Fruit fly (Drosophila melanogaster) whole organism, embryonic: ENCODE measurements around the gene Tsp29Fa.

ENCODE experiments used
- Awh ChIP-seq: fragments of 200-800 bp; sonication (Bioruptor generic); IDR thresholded peaks from 2 replicates; pipeline ENCODE4, ENCODE4 v1.3.6; 2022; ENCODE audit warnings: missing biosample characterization, missing genetic modification characterization
- B-H2 ChIP-seq: fragments of 200-800 bp; sonication (Bioruptor generic); optimal IDR thresholded peaks from 2 replicates; lab custom pipeline; 2018; ENCODE audit warnings: missing biosample characterization, mild to moderate bottlenecking, missing genetic modification characterization
- CG10543 ChIP-seq: fragments of 200-800 bp; sonication (Bioruptor generic); optimal IDR thresholded peaks from 3 replicates; lab custom pipeline; 2017; ENCODE audit warnings: missing biosample characterization, mild to moderate bottlenecking, missing genetic modification characterization, moderate library complexity
- CG11456 ChIP-seq: fragments of 200-800 bp; sonication (Bioruptor generic); IDR thresholded peaks from 3 replicates; pipeline ENCODE4 v1.3.6; 2022; ENCODE audit warnings: missing biosample characterization, missing genetic modification characterization
- CG12155 ChIP-seq: fragments of 200-800 bp; sonication (Bioruptor generic); optimal IDR thresholded peaks from 3 replicates; lab custom pipeline; 2016; ENCODE audit warnings: missing biosample characterization, missing genetic modification characterization
- CG12769 ChIP-seq: fragments of 200-800 bp; sonication (Bioruptor generic); optimal IDR thresholded peaks from 2 replicates; lab custom pipeline; 2019; ENCODE audit warnings: missing biosample characterization, mild to moderate bottlenecking, missing genetic modification characterization, moderate library complexity
- CG13123 ChIP-seq: fragments of 200-800 bp; sonication (Bioruptor generic); optimal IDR thresholded peaks from 2 replicates; lab custom pipeline; 2016; ENCODE audit warnings: missing biosample characterization, missing genetic modification characterization
- CG13894 ChIP-seq: fragments of 200-800 bp; sonication (Bioruptor generic); optimal IDR thresholded peaks from 3 replicates; lab custom pipeline; 2018; ENCODE audit warnings: missing biosample characterization, mild to moderate bottlenecking, missing genetic modification characterization, moderate library complexity
- CG15073 ChIP-seq: fragments of 200-800 bp; sonication (Bioruptor generic); optimal IDR thresholded peaks from 2 replicates; lab custom pipeline; 2016; ENCODE audit warnings: missing biosample characterization, missing genetic modification characterization
- CG15269 ChIP-seq: fragments of 200-800 bp; sonication (Bioruptor generic); optimal IDR thresholded peaks from 2 replicates; lab custom pipeline; 2018; ENCODE audit warnings: missing biosample characterization, mild to moderate bottlenecking, missing genetic modification characterization, moderate library complexity
- CG2202 ChIP-seq: fragments of 200-800 bp; sonication (Bioruptor generic); optimal IDR thresholded peaks from 2 replicates; lab custom pipeline; 2018; ENCODE audit warnings: missing biosample characterization, mild to moderate bottlenecking, missing genetic modification characterization
- CG2678 ChIP-seq: fragments of 200-800 bp; sonication (Bioruptor generic); optimal IDR thresholded peaks from 3 replicates; lab custom pipeline; 2019; ENCODE audit warnings: missing biosample characterization, mild to moderate bottlenecking, missing genetic modification characterization, moderate library complexity
- CG4730 ChIP-seq: fragments of 200-800 bp; sonication (Bioruptor generic); IDR thresholded peaks from 2 replicates; pipeline ENCODE4 v1.3.6; 2022; ENCODE audit warnings: missing biosample characterization, missing genetic modification characterization
- CG8359 ChIP-seq: fragments of 200-800 bp; sonication (Bioruptor generic); optimal IDR thresholded peaks from 2 replicates; lab custom pipeline; 2017; ENCODE audit warnings: missing biosample characterization, mild to moderate bottlenecking, missing genetic modification characterization, borderline replicate concordance
- CG8478 ChIP-seq: fragments of >200 bp; optimal IDR thresholded peaks from 2 replicates; lab custom pipeline; 2018
- CG8924 ChIP-seq: fragments of 200-800 bp; optimal IDR thresholded peaks from 3 replicates; lab custom pipeline; 2019; ENCODE audit warnings: missing biosample characterization, mild to moderate bottlenecking, missing genetic modification characterization, moderate library complexity
- Dip2 ChIP-seq: fragments of 200-800 bp; sonication (Bioruptor generic); IDR thresholded peaks from 2 replicates; pipeline ENCODE4 v1.3.6; 2022; ENCODE audit warnings: missing biosample characterization, missing genetic modification characterization
- Ssrp ChIP-seq: fragments of 200-800 bp; sonication (Bioruptor generic); optimal IDR thresholded peaks from 2 replicates; lab custom pipeline; 2018; ENCODE audit warnings: missing biosample characterization, mild to moderate bottlenecking, missing genetic modification characterization, moderate library complexity
- abd-A ChIP-seq: fragments of 200-800 bp; sonication (Bioruptor generic); optimal IDR thresholded peaks from 3 replicates; lab custom pipeline; 2019; ENCODE audit warnings: missing biosample characterization, mild to moderate bottlenecking, missing genetic modification characterization, moderate library complexity
- ac ChIP-seq: fragments of 200-800 bp; sonication (Bioruptor generic); optimal IDR thresholded peaks from 3 replicates; lab custom pipeline; 2017; ENCODE audit warnings: missing biosample characterization, mild to moderate bottlenecking, missing genetic modification characterization
- cg ChIP-seq: fragments of 200-800 bp; sonication (Bioruptor generic); optimal IDR thresholded peaks from 3 replicates; lab custom pipeline; 2019; ENCODE audit warnings: missing biosample characterization, mild to moderate bottlenecking, missing genetic modification characterization, moderate library complexity
- crol ChIP-seq: fragments of 200-800 bp; sonication (Bioruptor generic); IDR thresholded peaks from 2 replicates; pipeline ENCODE4 v1.3.6; 2022; ENCODE audit warnings: missing biosample characterization, missing genetic modification characterization
- dmrt11E ChIP-seq: fragments of 200-800 bp; sonication (Bioruptor generic); optimal IDR thresholded peaks from 3 replicates; lab custom pipeline; 2018; ENCODE audit warnings: missing biosample characterization, mild to moderate bottlenecking, missing genetic modification characterization, moderate library complexity
- knrl ChIP-seq: fragments of 200-800 bp; sonication (Bioruptor generic); IDR thresholded peaks from 3 replicates; pipeline ENCODE4 v1.3.6; 2022; ENCODE audit warnings: missing biosample characterization, missing genetic modification characterization; ENCODE audit not compliant: partially characterized antibody
- lbe ChIP-seq: fragments of 200-800 bp; sonication (Bioruptor generic); optimal IDR thresholded peaks from 2 replicates; lab custom pipeline; 2016; ENCODE audit warnings: missing biosample characterization, mild to moderate bottlenecking, missing genetic modification characterization
- lola ChIP-seq, 3 experiments: fragments of >200 bp in 2 of 3; fragments of 200-800 bp in 1 of 3; sonication (Bioruptor generic) in 1 of 3; optimal IDR thresholded peaks; 2 replicates each; lab custom pipeline; 2017 to 2019; ENCODE audit warnings: missing biosample characterization in 3 of 3, missing genetic modification characterization in 3 of 3, mild to moderate bottlenecking in 1 of 3, moderate library complexity in 1 of 3
- onecut ChIP-seq: fragments of 200-800 bp; sonication (Bioruptor generic); IDR thresholded peaks from 2 replicates; pipeline ENCODE4 v1.3.6; 2022; ENCODE audit warnings: missing biosample characterization, missing genetic modification characterization
- pfk ChIP-seq: fragments of 200-800 bp; sonication (Bioruptor generic); optimal IDR thresholded peaks from 2 replicates; lab custom pipeline; 2018; ENCODE audit warnings: missing biosample characterization, mild to moderate bottlenecking, missing genetic modification characterization, moderate library complexity
- psq ChIP-seq: fragments of 200-800 bp; sonication (Bioruptor generic); optimal IDR thresholded peaks from 2 replicates; lab custom pipeline; 2017; ENCODE audit warnings: missing biosample characterization, missing genetic modification characterization
- sens ChIP-seq: fragments of 200-800 bp; sonication (Bioruptor generic); peaks from one replicate; lab custom pipeline; 2016; ENCODE audit warnings: missing biosample characterization, missing genetic modification characterization
- toy ChIP-seq: fragments of 200-800 bp; sonication (Bioruptor generic); IDR thresholded peaks from 2 replicates; pipeline ENCODE4 v1.3.6; 2022; ENCODE audit warnings: missing biosample characterization, missing genetic modification characterization
- usp ChIP-seq: fragments of >200 bp; optimal IDR thresholded peaks from 2 replicates; lab custom pipeline; 2017; ENCODE audit warnings: missing biosample characterization, missing genetic modification characterization
- vvl ChIP-seq: fragments of 200-800 bp; sonication (Bioruptor generic); IDR thresholded peaks from 2 replicates; pipeline ENCODE4 v1.3.6; 2022; ENCODE audit warnings: missing biosample characterization, missing genetic modification characterization
- zf30C ChIP-seq: fragments of 200-800 bp; sonication (Bioruptor generic); optimal IDR thresholded peaks from 3 replicates; lab custom pipeline; 2018; ENCODE audit warnings: missing biosample characterization, mild to moderate bottlenecking, missing genetic modification characterization

Tsp29Fa gene

DNA sequence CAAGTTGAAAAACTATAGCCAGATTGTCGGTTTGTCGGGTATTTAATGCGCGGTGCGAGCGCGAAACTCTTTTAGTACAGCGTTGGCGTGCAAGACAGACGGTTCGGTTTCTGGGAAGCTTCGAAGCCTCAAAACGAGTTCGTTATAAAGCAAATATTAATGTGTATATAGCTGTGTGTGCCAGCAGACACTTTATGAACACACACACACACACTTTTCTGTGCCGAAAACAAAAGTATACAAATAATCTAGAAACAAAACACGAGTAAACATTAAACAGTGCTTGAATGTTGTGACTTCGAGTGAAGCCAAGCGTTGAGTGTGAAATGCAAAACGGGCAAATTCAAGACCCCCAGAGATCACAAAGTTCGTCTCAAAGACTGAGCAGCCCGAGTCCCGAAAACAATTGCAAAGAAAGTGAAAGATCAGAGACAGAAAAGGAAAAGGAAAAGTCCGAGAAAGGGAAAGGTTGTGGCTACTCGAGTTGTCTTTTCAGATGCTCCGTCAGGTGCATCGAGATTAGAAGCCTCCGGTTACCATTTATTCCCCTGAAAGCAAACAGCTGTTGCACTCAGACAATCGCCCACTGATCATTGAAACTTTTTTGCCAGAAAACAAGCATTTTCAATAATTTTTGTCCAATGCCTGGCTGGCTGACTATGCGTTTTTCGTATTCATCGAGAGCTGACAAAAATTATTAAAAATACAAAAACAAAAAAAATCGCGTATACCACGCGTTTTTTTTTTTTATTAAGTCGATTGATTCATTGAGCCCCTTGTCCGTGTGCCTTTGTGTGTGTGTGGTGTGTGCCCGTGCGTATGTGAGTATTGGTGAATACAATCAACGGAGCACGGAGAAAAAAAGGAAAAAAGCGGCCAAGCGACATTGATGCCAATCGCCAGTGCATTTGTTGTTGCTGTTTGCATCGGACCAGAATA, 34.8 kb upstream of the Tsp29Fa start, which contains the start of gene CG34398 (continued):
- TF ChIP-seq CG15269 (no peak), cg (GFP tag; lab: Kevin White, UChicago) (peak; percentile 28), CG8478 (lab: Kevin White, UChicago) (no peak), CG2202 (no peak), pfk (GFP tag; lab: Kevin White, UChicago) (no peak), CG10543 (GFP tag; lab: Kevin White, UChicago) (peak; percentile 15), ac (GFP tag; lab: Kevin White, UChicago) (no peak), toy (GFP tag; lab: Robert Waterston, UW) (0 out of 2 replicates have a peak, but pooled peaks have one; percentile 9), lbe (GFP tag; lab: Kevin White, UChicago) (no peak), CG13123 (GFP tag; lab: Kevin White, UChicago) (no peak), CG8924 (tag; lab: Kevin White, UChicago) (no peak), onecut (GFP tag; lab: Robert Waterston, UW) (no peak), zf30C (GFP tag; lab: Kevin White, UChicago) (no peak), CG8359 (no peak), CG13894 (tag; lab: Kevin White, UChicago) (peak; percentile 30), knrl (GFP tag; lab: Robert Waterston, UW) (no peak)

DNA sequence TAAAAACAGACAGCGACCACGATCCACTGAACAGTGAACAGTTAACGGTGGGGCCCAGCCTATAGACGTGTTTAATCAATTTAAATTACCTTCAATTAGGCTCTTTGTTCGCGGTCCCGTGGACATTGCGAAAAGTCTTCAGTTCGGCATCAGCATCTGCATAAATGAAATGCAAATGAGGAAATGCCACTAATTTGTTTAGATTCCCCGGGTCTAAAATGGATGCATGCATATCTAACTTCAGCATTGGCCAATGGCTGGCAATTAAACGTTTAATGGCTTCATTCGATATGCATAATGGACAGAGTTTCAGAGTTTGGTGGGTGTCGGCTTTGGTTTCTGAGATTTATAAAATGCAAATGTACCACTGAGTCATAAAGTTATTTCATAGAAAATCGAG, 31.9 kb upstream of the Tsp29Fa start:
- no peak for TF ChIP-seq psq
- TF ChIP-seq Awh, result peak; percentile 69
- TF ChIP-seq CG4730 (GFP tag; lab: Robert Waterston, UW), result no peak
- TF ChIP-seq usp (GFP tag; lab: Kevin White, UChicago), result no peak
- no peak for TF ChIP-seq B-H2 (GFP tag; lab: Kevin White, UChicago)
- TF ChIP-seq abd-A (tag; lab: Kevin White, UChicago), result peak; percentile 3
- peak; percentile 71; the same call in 1 of the 2 replicates for TF ChIP-seq vvl (GFP tag; lab: Robert Waterston, UW)
- no peak for TF ChIP-seq CG15073 (GFP tag; lab: Kevin White, UChicago)
- TF ChIP-seq Dip2 (GFP tag; lab: Robert Waterston, UW), result no peak

DNA sequence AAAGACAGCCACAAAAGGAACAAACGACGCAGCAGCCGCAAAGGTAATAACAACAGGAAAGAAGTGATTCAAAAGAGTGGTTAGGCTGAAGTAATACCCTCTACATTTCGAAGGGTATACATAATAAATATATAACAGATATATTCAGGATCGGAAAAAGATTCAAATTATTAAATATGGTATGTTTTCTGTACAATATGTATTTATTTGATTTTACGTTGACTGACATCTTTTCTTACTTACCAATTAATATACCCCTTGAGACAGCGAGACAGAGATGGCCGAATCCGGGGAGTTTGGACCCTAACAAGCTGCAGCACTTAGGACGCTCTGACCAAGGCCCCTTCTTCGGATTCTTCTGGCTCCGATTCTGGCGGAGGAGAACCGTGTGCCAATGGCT, 27.5 kb upstream of the Tsp29Fa start:
- TF ChIP-seq lola (GFP tag; optimal IDR thresholded peaks at IDR 0.05; lab: Kevin White, UChicago) (no peak), Ssrp (tag; lab: Kevin White, UChicago) (no peak), sens (GFP tag; lab: Kevin White, UChicago) (peak; percentile 13), CG12155 (no peak)

DNA sequence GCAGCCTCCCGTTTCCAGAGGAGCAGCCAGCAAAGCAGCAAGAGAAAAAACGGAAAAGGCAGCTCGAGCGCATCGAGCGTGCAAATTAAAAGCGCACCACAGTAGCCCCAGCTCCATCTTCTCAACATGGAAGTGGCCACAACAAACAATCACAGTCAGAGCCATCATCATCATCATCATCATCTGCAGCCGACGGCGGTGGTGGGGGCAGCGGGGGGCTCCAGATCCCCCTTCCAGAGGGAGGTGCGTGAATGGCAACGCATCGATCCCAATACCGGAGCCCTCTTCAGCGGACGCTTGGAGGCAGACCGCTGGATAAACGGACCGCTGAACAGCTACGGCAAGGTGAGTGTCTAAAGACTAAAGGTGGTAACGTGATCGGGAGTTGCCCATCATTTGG, 18.1 kb upstream of the Tsp29Fa start:
- TF ChIP-seq CG12769 (tag; lab: Kevin White, UChicago), result peak; percentile 4
- TF ChIP-seq CG2678 (tag; lab: Kevin White, UChicago), result no peak
- TF ChIP-seq dmrt11E (tag; lab: Kevin White, UChicago), result no peak
- TF ChIP-seq crol (GFP tag; lab: Robert Waterston, UW), result peak; percentile 54; the same call in 1 of the 2 replicates
- TF ChIP-seq CG11456, result no peak
